Worm (Caenorhabditis elegans) whole organism, L1 larva: ENCODE results near the gene magu-2.

Experiments
- C04F5.9 ChIP-seq: sonication (generic microtip); optimal IDR thresholded peaks from 2 replicates; lab custom pipeline; 2016; ENCODE audit warnings: missing genetic modification characterization, missing compliant biosample characterization
- alr-1 ChIP-seq: fragments of 200-800 bp; sonication (Bioruptor generic); optimal IDR thresholded peaks from 2 replicates; lab custom pipeline; 2018; ENCODE audit warnings: borderline replicate concordance, mild to moderate bottlenecking, missing genetic modification characterization, missing compliant biosample characterization
- aly-2 ChIP-seq: fragments of 150-350 bp; optimal IDR thresholded peaks from 2 replicates; lab custom pipeline; 2014; ENCODE audit warnings: missing biosample characterization, missing genetic modification characterization
- blmp-1 ChIP-seq: fragments of 150-350 bp; optimal IDR thresholded peaks from 2 replicates; lab custom pipeline; 2014; ENCODE audit warnings: missing biosample characterization, missing genetic modification characterization
- ceh-8 ChIP-seq: fragments of 200-800 bp; sonication (Bioruptor generic); optimal IDR thresholded peaks from 2 replicates; lab custom pipeline; 2018; ENCODE audit warnings: mild to moderate bottlenecking, missing genetic modification characterization, moderate library complexity, missing compliant biosample characterization
- efl-1 ChIP-seq, 4 experiments: fragments of 150-350 bp; optimal IDR thresholded peaks in 3 of 4; peaks in 1 of 4; 1 replicate in 1 of 4; 2 replicates in 3 of 4; lab custom pipeline; 2014; ENCODE audit warnings: missing biosample characterization in 2 of 4, missing genetic modification characterization in 2 of 4, missing genetic modification reagents in 2 of 4
- egl-13 ChIP-seq: sonication (generic microtip); optimal IDR thresholded peaks from 2 replicates; lab custom pipeline; 2016; ENCODE audit warnings: missing genotype, missing genetic modification reagents, missing genetic modification characterization, missing compliant biosample characterization
- fkh-4 ChIP-seq: sonication (generic microtip); optimal IDR thresholded peaks from 2 replicates; lab custom pipeline; 2016; ENCODE audit warnings: missing compliant biosample characterization, missing genetic modification characterization, borderline replicate concordance
- fos-1 ChIP-seq: fragments of 150-350 bp; optimal IDR thresholded peaks from 2 replicates; lab custom pipeline; 2014; ENCODE audit warnings: missing biosample characterization, missing genetic modification characterization
- hpl-2 ChIP-seq: fragments of 150-350 bp; optimal IDR thresholded peaks from 2 replicates; lab custom pipeline; 2014; ENCODE audit warnings: missing biosample characterization, missing genetic modification reagents, missing genetic modification characterization
- jun-1 ChIP-seq: fragments of 150-350 bp; optimal IDR thresholded peaks from 2 replicates; lab custom pipeline; 2014; ENCODE audit warnings: missing biosample characterization, missing genetic modification reagents, missing genetic modification characterization
- lin-14 ChIP-seq: fragments of 200-800 bp; sonication (Bioruptor generic); optimal IDR thresholded peaks from 2 replicates; lab custom pipeline; 2018; ENCODE audit warnings: mild to moderate bottlenecking, missing genetic modification characterization, moderate library complexity, missing compliant biosample characterization
- lin-39 ChIP-seq: fragments of 150-350 bp; optimal IDR thresholded peaks from 2 replicates; lab custom pipeline; 2014; ENCODE audit warnings: missing biosample characterization, missing genetic modification reagents, missing genetic modification characterization
- mab-9 ChIP-seq: fragments of 200-800 bp; sonication (Bioruptor generic); IDR thresholded peaks from 2 replicates; pipeline ENCODE4 v1.3.6; 2022; ENCODE audit warnings: missing genetic modification reagents, missing genetic modification characterization, missing compliant biosample characterization
- mef-2 ChIP-seq: fragments of 150-350 bp; optimal IDR thresholded peaks from 2 replicates; lab custom pipeline; 2014; ENCODE audit warnings: missing biosample characterization, missing genetic modification characterization
- nhr-11 ChIP-seq: fragments of 150-350 bp; optimal IDR thresholded peaks from 2 replicates; lab custom pipeline; 2014; ENCODE audit warnings: missing biosample characterization, missing genetic modification characterization
- nhr-12 ChIP-seq: sonication (generic microtip); optimal IDR thresholded peaks from 2 replicates; lab custom pipeline; 2017; ENCODE audit warnings: missing biosample characterization, missing genetic modification characterization
- nhr-19 ChIP-seq: fragments of 200-800 bp; sonication (Bioruptor generic); conservative IDR thresholded peaks from 2 replicates; pipeline ENCODE4 v1.3.6; 2022; ENCODE audit warnings: missing genetic modification characterization, missing compliant biosample characterization
- nhr-20 ChIP-seq: sonication (generic microtip); optimal IDR thresholded peaks from 2 replicates; lab custom pipeline; 2016; ENCODE audit warnings: mild to moderate bottlenecking, missing genetic modification characterization, missing compliant biosample characterization
- nhr-237 ChIP-seq: fragments of 150-350 bp; optimal IDR thresholded peaks from 2 replicates; lab custom pipeline; 2014; ENCODE audit warnings: missing biosample characterization, missing genetic modification characterization
- nhr-71 ChIP-seq: sonication (generic microtip); optimal IDR thresholded peaks from 2 replicates; lab custom pipeline; 2016; ENCODE audit warnings: mild to moderate bottlenecking, missing genetic modification characterization, moderate library complexity, missing compliant biosample characterization
- nhr-77 ChIP-seq: fragments of 150-350 bp; optimal IDR thresholded peaks from 2 replicates; lab custom pipeline; 2014; ENCODE audit warnings: missing biosample characterization, missing genetic modification characterization
- nhr-84 ChIP-seq: sonication (generic microtip); optimal IDR thresholded peaks from 2 replicates; lab custom pipeline; 2017; ENCODE audit warnings: missing biosample characterization, missing genetic modification characterization
- nhr-85 ChIP-seq: sonication (generic microtip); peaks from one replicate; lab custom pipeline; 2016; ENCODE audit warnings: missing genetic modification characterization, inconsistent platforms, missing compliant biosample characterization
- nhr-90 ChIP-seq: sonication (generic microtip); optimal IDR thresholded peaks from 2 replicates; lab custom pipeline; 2016; ENCODE audit warnings: mild to moderate bottlenecking, missing genetic modification characterization, missing compliant biosample characterization; ENCODE audit not compliant: poor library complexity
- pqm-1 ChIP-seq: sonication (generic microtip); optimal IDR thresholded peaks from 3 replicates; lab custom pipeline; 2017; ENCODE audit warnings: missing biosample characterization, missing genetic modification characterization
- sox-4 ChIP-seq: sonication (generic microtip); optimal IDR thresholded peaks from 2 replicates; lab custom pipeline; 2016; ENCODE audit warnings: missing genetic modification characterization, missing compliant biosample characterization
- sptf-1 ChIP-seq: fragments of 150-350 bp; optimal IDR thresholded peaks from 2 replicates; lab custom pipeline; 2014; ENCODE audit warnings: missing biosample characterization, missing genetic modification characterization
- swsn-7 ChIP-seq: sonication (generic microtip); optimal IDR thresholded peaks from 2 replicates; lab custom pipeline; 2016; ENCODE audit warnings: missing genetic modification characterization, missing compliant biosample characterization
- unc-130 ChIP-seq: fragments of 150-350 bp; optimal IDR thresholded peaks from 2 replicates; lab custom pipeline; 2017; ENCODE audit warnings: missing biosample characterization, missing genetic modification characterization, inconsistent platforms
- unc-86 ChIP-seq: sonication (generic microtip); optimal IDR thresholded peaks from 2 replicates; lab custom pipeline; 2016; ENCODE audit warnings: missing genetic modification characterization, missing compliant biosample characterization
- unc-98 ChIP-seq: fragments of 200-800 bp; sonication (Bioruptor generic); IDR thresholded peaks from 2 replicates; pipeline ENCODE4 v1.3.6; 2022; ENCODE audit warnings: missing genetic modification characterization, missing compliant biosample characterization
- vab-15 ChIP-seq: sonication (generic microtip); optimal IDR thresholded peaks from 2 replicates; lab custom pipeline; 2017; ENCODE audit warnings: missing genotype, mild to moderate bottlenecking, missing genetic modification characterization, missing compliant biosample characterization
- zag-1 ChIP-seq: fragments of 150-350 bp; optimal IDR thresholded peaks from 2 replicates; lab custom pipeline; 2014; ENCODE audit warnings: missing biosample characterization, missing genetic modification characterization
- zip-4 ChIP-seq: fragments of 200-800 bp; sonication (Bioruptor generic); optimal IDR thresholded peaks from 2 replicates; lab custom pipeline; 2018; ENCODE audit warnings: mild to moderate bottlenecking, missing genetic modification characterization, moderate library complexity, missing compliant biosample characterization
- ztf-11 ChIP-seq, 2 experiments: sonication (generic microtip); optimal IDR thresholded peaks; 2 replicates each; lab custom pipeline; 2016 to 2017; ENCODE audit warnings: missing genetic modification characterization in 2 of 2, missing biosample characterization in 1 of 2, missing compliant biosample characterization in 1 of 2
- ztf-4 ChIP-seq: fragments of 150-350 bp; optimal IDR thresholded peaks from 2 replicates; lab custom pipeline; 2014; ENCODE audit warnings: missing biosample characterization, missing genetic modification characterization

magu-2 gene

DNA sequence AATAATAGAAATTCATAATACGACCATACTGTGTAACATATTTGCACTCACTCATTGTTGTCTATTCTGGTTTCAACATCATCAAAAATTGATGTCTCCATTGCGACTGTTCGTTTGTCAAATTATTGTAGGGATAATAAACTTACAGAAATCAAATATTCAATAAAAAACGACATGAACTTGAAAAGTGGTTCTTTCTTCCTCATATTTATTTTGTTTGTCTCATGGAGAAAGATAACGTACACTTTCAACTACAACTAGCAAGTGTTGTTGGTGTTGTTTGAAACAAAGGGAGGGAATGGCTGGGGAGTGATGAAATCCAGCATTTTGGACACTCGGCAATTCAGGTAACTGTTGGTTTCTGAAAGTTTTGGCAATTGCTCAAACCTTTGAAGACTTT, 34.9 kb downstream of the magu-2 start, which contains the start of gene B0507.9:
Gene B0507.9, minus strand, starts transcription at position 101 of the 400 bp plus-strand sequence.
- TF ChIP-seq nhr-237 (tag; lab: Kevin White, UChicago) (no peak), swsn-7 (no peak), unc-86 (tag; lab: Kevin White, UChicago) (no peak), nhr-84 (tag; lab: Kevin White, UChicago) (no peak), lin-14 (GFP tag; lab: Kevin White, UChicago) (no peak), vab-15 (tag; lab: Kevin White, UChicago) (no peak), sptf-1 (tag; lab: Kevin White, UChicago) (no peak), alr-1 (tag; lab: Kevin White, UChicago) (no peak), unc-98 (GFP tag; lab: Robert Waterston, UW) (no peak), mef-2 (tag; lab: Kevin White, UChicago) (no peak), hpl-2 (GFP tag; lab: Kevin White, UChicago) (no peak), ztf-4 (tag; lab: Kevin White, UChicago) (no peak), aly-2 (no peak), nhr-90 (tag; lab: Kevin White, UChicago) (no peak), fkh-4 (tag; lab: Kevin White, UChicago) (no peak), fos-1 (tag; lab: Kevin White, UChicago) (no peak), nhr-11 (tag; lab: Kevin White, UChicago) (no peak)

DNA sequence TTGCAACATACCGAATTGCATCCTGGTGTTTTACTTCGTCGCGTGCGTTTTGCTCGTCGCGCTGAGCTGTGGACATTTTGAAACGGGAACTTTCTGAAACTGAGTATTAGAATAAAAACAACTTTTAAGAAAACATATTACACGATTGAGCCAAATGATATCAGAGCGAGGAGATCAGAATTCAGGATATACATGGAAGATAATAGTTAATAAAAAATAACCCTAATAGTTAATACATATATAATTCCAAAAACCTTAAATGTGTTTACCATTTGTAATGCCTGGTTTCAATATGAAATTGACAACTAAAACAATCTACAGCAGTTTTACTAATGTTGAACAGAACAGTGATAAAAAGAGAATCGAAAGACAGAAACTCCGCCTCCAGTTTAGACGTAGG, 38.0 kb downstream of the magu-2 start, which contains the start of gene B0507.8:
Gene B0507.8, minus strand, starts transcription at position 101 of the 400 bp plus-strand sequence.
- TF ChIP-seq ztf-4 (tag; lab: Kevin White, UChicago), result no peak
- TF ChIP-seq zip-4, result no peak
- no peak for TF ChIP-seq nhr-20 (tag; lab: Kevin White, UChicago)
- no peak for TF ChIP-seq jun-1
- TF ChIP-seq ceh-8 (GFP tag; lab: Kevin White, UChicago), result no peak
- TF ChIP-seq sox-4, result no peak
- TF ChIP-seq nhr-12 (tag; lab: Kevin White, UChicago), result no peak
- TF ChIP-seq nhr-19 (GFP tag; lab: Robert Waterston, UW), result no peak
- no peak for TF ChIP-seq zag-1 (tag; lab: Kevin White, UChicago)
- TF ChIP-seq nhr-85, result no peak
- TF ChIP-seq unc-98 (GFP tag; lab: Robert Waterston, UW), result no peak
- no peak for TF ChIP-seq lin-39 (tag; lab: Kevin White, UChicago)
- TF ChIP-seq blmp-1, result no peak
- no peak for TF ChIP-seq aly-2
- no peak for TF ChIP-seq nhr-71 (tag; lab: Kevin White, UChicago)
- no peak for TF ChIP-seq alr-1 (tag; lab: Kevin White, UChicago)
- TF ChIP-seq, all 84 proteins: peak for 0

DNA sequence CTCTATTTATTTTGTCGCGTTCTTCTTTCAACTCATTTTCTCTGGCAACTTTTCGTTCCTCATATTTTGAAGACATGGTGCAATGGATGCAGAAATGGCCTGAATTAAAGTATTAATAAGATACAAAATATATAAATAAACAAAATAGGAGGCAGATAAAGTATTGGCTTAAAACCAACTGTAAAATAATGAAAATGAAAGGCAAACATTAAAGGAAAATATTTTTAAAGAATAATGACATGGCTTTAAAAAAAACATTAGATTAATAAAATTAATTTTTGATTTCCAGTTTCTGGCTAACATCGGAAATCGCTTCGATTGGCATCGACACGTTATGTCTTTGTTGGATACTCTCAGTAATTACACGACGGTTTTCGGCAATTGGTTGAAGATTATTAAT, 40.4 kb downstream of the magu-2 start, which contains the start of gene ddn-1:
Gene ddn-1, minus strand, starts transcription at position 101 of the 400 bp plus-strand sequence.
- TF ChIP-seq pqm-1 (tag; lab: Kevin White, UChicago) (no peak), C04F5.9 (tag; lab: Kevin White, UChicago) (no peak)

DNA sequence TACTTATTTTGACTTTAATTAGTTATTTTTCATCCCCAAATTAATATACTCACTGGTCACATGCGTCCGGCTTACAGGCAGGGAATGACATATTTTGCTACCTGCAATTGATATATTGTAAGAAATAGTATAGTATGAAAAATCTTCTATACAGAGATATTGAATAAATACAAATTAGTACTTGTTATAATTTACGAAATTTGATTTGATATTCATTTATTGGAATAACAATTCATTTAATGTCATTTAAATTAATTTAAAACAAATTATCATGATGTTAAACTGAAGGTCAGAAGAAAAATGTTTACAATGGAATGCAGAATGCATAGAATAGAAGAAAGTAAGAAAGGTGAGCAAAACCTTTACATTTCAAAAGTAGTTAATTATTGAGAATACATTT, 42.2 kb downstream of the magu-2 start, which contains the start of gene B0507.7:
Gene B0507.7, minus strand, starts transcription at position 101 of the 400 bp plus-strand sequence.
- TF ChIP-seq nhr-77 (tag; lab: Kevin White, UChicago) (no peak), mab-9 (GFP tag; lab: Robert Waterston, UW) (no peak), unc-130 (tag; lab: Kevin White, UChicago) (no peak), egl-13 (tag; lab: Kevin White, UChicago) (no peak), efl-1 (optimal IDR thresholded peaks at IDR 0.05; lab: Kevin White, UChicago) (peak in 1 of 2 experiments; percentile 39), efl-1 (GFP tag; optimal IDR thresholded peaks at IDR 0.05 in 1 of 2; lab: Kevin White, UChicago) (no peak), ztf-11 (tag; optimal IDR thresholded peaks at IDR 0.05; lab: Kevin White, UChicago) (no peak)
